Worm (Caenorhabditis elegans) whole organism, midembryonic: ENCODE measurements around the gene C50F7.3.

Source experiments
- T22C8.4 ChIP-seq: fragments of 200-800 bp; sonication (Bioruptor generic); IDR thresholded peaks from 2 replicates; pipeline ENCODE4 v1.3.6; 2022; ENCODE audit warnings: missing genetic modification characterization, missing compliant biosample characterization
- flt-1 ChIP-seq: fragments of 200-800 bp; sonication (Bioruptor generic); IDR thresholded peaks from 2 replicates; pipeline ENCODE4 v1.3.6; 2022; ENCODE audit warnings: missing genetic modification characterization, missing compliant biosample characterization
- med-1 ChIP-seq: sonication (generic microtip); optimal IDR thresholded peaks from 2 replicates; lab custom pipeline; 2017; ENCODE audit warnings: missing genetic modification characterization, mild to moderate bottlenecking, missing compliant biosample characterization, antibody characterized with exemption, missing genetic modification reagents; ENCODE audit not compliant: insufficient read depth
- ref-1 ChIP-seq: fragments of 200-800 bp; sonication (Bioruptor generic); conservative IDR thresholded peaks from 2 replicates; pipeline ENCODE4 v1.3.6; 2022; ENCODE audit warnings: missing genetic modification reagents, missing genetic modification characterization, missing compliant biosample characterization
- tab-1 ChIP-seq: fragments of 200-800 bp; sonication (Bioruptor generic); IDR thresholded peaks from 2 replicates; pipeline ENCODE4 v1.3.6; 2022; ENCODE audit warnings: missing genetic modification characterization, missing compliant biosample characterization
- ztf-23 ChIP-seq: fragments of 200-800 bp; sonication (Bioruptor generic); IDR thresholded peaks from 2 replicates; pipeline ENCODE4 v1.3.6; 2022; ENCODE audit warnings: missing genetic modification reagents, missing genetic modification characterization, missing compliant biosample characterization

DNA sequence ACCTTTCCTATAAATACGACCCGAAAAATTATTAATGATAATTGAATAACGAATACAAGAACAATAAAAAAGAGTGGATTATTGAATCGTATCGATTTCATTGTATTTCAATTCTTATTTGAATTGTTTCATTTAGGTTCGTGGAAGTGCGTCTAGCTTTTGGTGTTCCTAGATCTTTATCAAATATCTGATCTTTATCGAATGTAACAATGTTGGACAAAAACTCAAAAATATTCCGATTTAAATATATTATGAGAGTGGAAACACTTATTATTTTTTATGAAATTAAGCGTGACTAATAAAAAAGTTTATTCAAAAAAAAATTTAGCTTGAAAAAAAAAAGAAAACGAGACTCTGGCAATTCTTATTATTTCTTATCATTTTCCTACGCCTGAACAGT, at the start of gene C50F7.3, which contains the start of gene C50F7.9:
- TF ChIP-seq flt-1 (GFP tag; lab: Robert Waterston, UW) (no peak), T22C8.4 (GFP tag; lab: Robert Waterston, UW) (no peak), ztf-23 (GFP tag; lab: Robert Waterston, UW) (no peak), tab-1 (GFP tag; lab: Robert Waterston, UW) (no peak), ref-1 (no peak), med-1 (GFP tag; lab: Kevin White, UChicago) (no peak)
